Fruit fly (Drosophila melanogaster): ENCODE measurements around the gene CG17294.

DNA sequence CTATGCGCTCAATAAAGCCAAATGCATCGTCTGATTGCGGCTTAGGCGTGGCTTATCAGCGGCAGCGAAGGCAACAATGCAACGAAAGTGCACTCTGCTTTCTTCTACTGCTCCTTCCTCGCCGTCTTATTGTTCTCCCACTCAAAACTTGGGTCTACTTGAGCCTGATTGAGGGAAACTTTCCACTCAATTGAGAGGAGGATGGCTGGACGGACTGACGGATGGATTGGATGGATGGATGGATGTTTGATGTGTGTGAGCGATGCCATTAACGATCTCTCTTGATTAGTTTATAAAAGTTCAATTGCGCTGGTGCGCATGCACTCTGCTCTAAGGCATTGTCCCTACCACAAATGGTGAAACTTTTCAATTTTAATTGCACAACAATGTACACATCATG lies 46.2 kb downstream of the CG17294 start:
- no peak for TF ChIP-seq Dll (optimal IDR thresholded peaks at IDR 0.05)
- no peak for TF ChIP-seq pan (optimal IDR thresholded peaks at IDR 0.05)
- no peak for TF ChIP-seq psq (optimal IDR thresholded peaks at IDR 0.05)
- TF ChIP-seq CG8478 (optimal IDR thresholded peaks at IDR 0.05): no peak

All from whole organism.